Worm (Caenorhabditis elegans): ENCODE data around the gene dop-4.

DNA sequence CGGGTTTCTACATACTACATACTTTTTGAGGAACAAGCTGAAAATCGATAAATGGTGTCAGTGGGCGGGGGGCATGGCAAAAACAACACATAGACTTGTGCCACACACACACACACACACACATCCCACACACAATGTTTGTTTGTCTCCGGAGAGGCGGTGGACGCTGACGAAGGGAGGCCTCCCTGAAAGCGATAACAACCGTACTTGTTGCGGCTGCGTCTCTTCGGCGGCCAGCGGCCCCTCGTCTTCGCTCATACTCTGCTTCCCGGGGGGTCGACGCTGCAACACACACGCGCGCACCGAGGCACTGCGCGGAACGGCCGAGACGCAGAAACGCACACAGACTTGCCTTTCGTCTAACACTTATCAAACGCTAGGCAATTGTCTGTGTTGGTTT, 24.7 kb downstream of the dop-4 start:
- TF ChIP-seq cog-1 (tag; optimal IDR thresholded peaks at IDR 0.05) (peak; percentile 73), flt-1 (GFP tag; IDR thresholded peaks at IDR 0.05) (peak; percentile 68; the same call in 1 of the 2 replicates), ref-1 (GFP tag; conservative IDR thresholded peaks at IDR 0.05) (no peak), ztf-29 (GFP tag; IDR thresholded peaks at IDR 0.05) (no peak)
